Worm (Caenorhabditis elegans) whole organism, L2 larva: ENCODE data around the gene C03C10.7.

Experiments used
- ama-1 ChIP-seq: fragments of 150-350 bp; optimal IDR thresholded peaks from 2 replicates; lab custom pipeline; 2018; ENCODE audit warnings: inconsistent platforms
- elt-3 ChIP-seq: sonication (generic microtip); optimal IDR thresholded peaks from 2 replicates; lab custom pipeline; 2017; ENCODE audit warnings: missing biosample characterization, missing genetic modification characterization
- fos-1 ChIP-seq: fragments of 150-350 bp; optimal IDR thresholded peaks from 2 replicates; lab custom pipeline; 2014; ENCODE audit warnings: missing biosample characterization, missing genetic modification characterization
- lin-13 ChIP-seq: fragments of 150-350 bp; optimal IDR thresholded peaks from 2 replicates; lab custom pipeline; 2014; ENCODE audit warnings: missing biosample characterization, missing genetic modification reagents, missing genetic modification characterization
- lin-39 ChIP-seq: fragments of 150-350 bp; optimal IDR thresholded peaks from 2 replicates; lab custom pipeline; 2014; ENCODE audit warnings: missing biosample characterization, missing genetic modification reagents, missing genetic modification characterization
- nhr-6 ChIP-seq: fragments of 150-350 bp; optimal IDR thresholded peaks from 2 replicates; lab custom pipeline; 2014; ENCODE audit warnings: missing biosample characterization, missing genetic modification characterization
- peb-1 ChIP-seq: fragments of 150-350 bp; optimal IDR thresholded peaks from 2 replicates; lab custom pipeline; 2014; ENCODE audit warnings: missing biosample characterization, missing genetic modification characterization
- snpc-4 ChIP-seq: fragments of 150-350 bp; optimal IDR thresholded peaks from 2 replicates; lab custom pipeline; 2014; ENCODE audit warnings: missing biosample characterization, missing genetic modification characterization
- ztf-11 ChIP-seq: sonication (generic microtip); optimal IDR thresholded peaks from 2 replicates; lab custom pipeline; 2017; ENCODE audit warnings: missing biosample characterization, missing genetic modification characterization

- TF ChIP-seq ztf-11 (no peak), lin-39 (tag; lab: Kevin White, UChicago) (no peak), ama-1 (lab: Kevin White, UChicago) (no peak), nhr-6 (tag; lab: Kevin White, UChicago) (peak; percentile 23), peb-1 (no peak), snpc-4 (tag; lab: Kevin White, UChicago) (no peak), lin-13 (GFP tag; lab: Kevin White, UChicago) (peak; percentile 60), fos-1 (tag; lab: Kevin White, UChicago) (peak; percentile 50), elt-3 (tag; lab: Kevin White, UChicago) (no peak)
Observed at ce11 chrIII:4099884-4100596, 4.2 kb downstream of the C03C10.7 start.
